Worm (Caenorhabditis elegans): ENCODE results near the gene hadb-1.

The hadb-1 gene

ce11 chrIII:8700289-8700957 is 12.1 kb upstream of the hadb-1 start, which contains the start of the genes sdz-1 and vps-33.1 (continued):
- TF ChIP-seq ces-1 (GFP tag; optimal IDR thresholded peaks at IDR 0.05) (no peak), daf-19 (GFP tag; conservative IDR thresholded peaks at IDR 0.05) (no peak), madf-5 (GFP tag; IDR thresholded peaks at IDR 0.05) (no peak), sdz-12 (GFP tag; optimal IDR thresholded peaks at IDR 0.05) (no peak), ceh-82 (tag; optimal IDR thresholded peaks at IDR 0.05) (no peak), dve-1 (tag; optimal IDR thresholded peaks at IDR 0.05; ENCODE audit: insufficient read depth) (peak; percentile 18), unc-62 (GFP tag; optimal IDR thresholded peaks at IDR 0.05 in 1 of 2) (no peak), unc-62 (tag; optimal IDR thresholded peaks at IDR 0.05) (no peak), ceh-44 (GFP tag; IDR thresholded peaks at IDR 0.05) (no peak), unc-130 (GFP tag; optimal IDR thresholded peaks at IDR 0.05) (peak; percentile 62), hlh-30 (tag; optimal IDR thresholded peaks at IDR 0.05; ENCODE audit: insufficient read depth) (peak; percentile 81), lin-38 (GFP tag; IDR thresholded peaks at IDR 0.05) (peak; percentile 73), F26F4.8 (GFP tag; conservative IDR thresholded peaks at IDR 0.05) (no peak), aly-2 (tag; optimal IDR thresholded peaks at IDR 0.05) (no peak), mdt-29 (GFP tag; IDR thresholded peaks at IDR 0.05) (no peak), hmg-1.1 (GFP tag; IDR thresholded peaks at IDR 0.05) (no peak), zip-11 (GFP tag; IDR thresholded peaks at IDR 0.05) (no peak), ceh-28 (tag; optimal IDR thresholded peaks at IDR 0.05) (no peak), T20F7.1 (GFP tag; optimal IDR thresholded peaks at IDR 0.05) (no peak), madf-9 (GFP tag; conservative IDR thresholded peaks at IDR 0.05) (no peak), vab-7 (GFP tag; IDR thresholded peaks at IDR 0.05) (no peak), nhr-11 (tag; optimal IDR thresholded peaks at IDR 0.05) (no peak), unc-39 (tag; optimal IDR thresholded peaks at IDR 0.05) (no peak), dmd-9 (GFP tag; IDR thresholded peaks at IDR 0.05) (no peak), fkh-10 (GFP tag; optimal IDR thresholded peaks at IDR 0.05) (no peak), jun-1 (tag; optimal IDR thresholded peaks at IDR 0.05) (no peak), D1046.2 (GFP tag; IDR thresholded peaks at IDR 0.05) (no peak), zfp-3 (GFP tag; conservative IDR thresholded peaks at IDR 0.05) (no peak), F44E2.7 (GFP tag; IDR thresholded peaks at IDR 0.05) (no peak), mdl-1 (tag; optimal IDR thresholded peaks at IDR 0.05) (peak in 1 of 2 experiments; percentile 35), dmd-8 (GFP tag; IDR thresholded peaks at IDR 0.05) (no peak), php-3 (GFP tag; IDR thresholded peaks at IDR 0.05) (no peak), nhr-25 (tag; optimal IDR thresholded peaks at IDR 0.05; ENCODE audit: borderline replicate concordance, insufficient read depth) (no peak), gei-8 (GFP tag; optimal IDR thresholded peaks at IDR 0.05) (no peak), zag-1 (tag; optimal IDR thresholded peaks at IDR 0.05) (no peak), spr-3 (GFP tag; optimal IDR thresholded peaks at IDR 0.05) (no peak), ztf-7 (tag; optimal IDR thresholded peaks at IDR 0.05) (no peak), mxl-2 (GFP tag; conservative IDR thresholded peaks at IDR 0.05) (no peak), F49E8.2 (tag; optimal IDR thresholded peaks at IDR 0.05; ENCODE audit: borderline replicate concordance) (no peak), nhr-10 (tag; optimal IDR thresholded peaks at IDR 0.05) (no peak), nhr-76 (tag; optimal IDR thresholded peaks at IDR 0.05) (no peak), lin-29 (GFP tag; IDR thresholded peaks at IDR 0.05) (no peak), ceh-32 (tag; optimal IDR thresholded peaks at IDR 0.05; ENCODE audit: poor library complexity) (no peak), mep-1 (tag; optimal IDR thresholded peaks at IDR 0.05) (no peak), zfp-2 (tag; optimal IDR thresholded peaks at IDR 0.05) (no peak), tra-1 (GFP tag; IDR thresholded peaks at IDR 0.05) (no peak), rbr-2 (tag; optimal IDR thresholded peaks at IDR 0.05) (no peak), attf-4 (tag; optimal IDR thresholded peaks at IDR 0.05) (no peak), nhr-111 (GFP tag; optimal IDR thresholded peaks at IDR 0.05) (no peak), snpc-1.2 (GFP tag; IDR thresholded peaks at IDR 0.05) (no peak), F37D6.2 (tag; optimal IDR thresholded peaks at IDR 0.05) (no peak)
